Worm (Caenorhabditis elegans): ENCODE measurements around the gene gbh-2.

DNA sequence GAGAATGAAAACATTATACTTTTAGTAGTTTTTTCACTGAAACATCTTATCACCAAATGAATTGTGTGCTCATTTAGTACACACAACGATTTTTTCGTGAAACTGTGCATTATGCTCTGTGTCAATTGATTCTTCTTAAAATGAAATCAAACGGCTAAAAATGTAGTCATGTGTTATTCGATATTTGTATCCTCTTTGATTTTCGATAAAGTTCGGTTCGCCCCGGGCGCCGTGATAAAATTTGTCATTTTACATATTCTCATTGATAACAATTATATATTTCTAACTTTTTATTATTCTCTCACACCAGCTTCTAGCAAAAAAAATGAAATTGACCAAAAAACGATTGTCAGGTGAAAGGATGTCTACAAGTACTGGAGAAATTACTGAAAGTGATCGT lies 29.1 kb downstream of the gbh-2 start, which contains the start of gene ctg-2:
- TF ChIP-seq T22C8.4 (GFP tag; IDR thresholded peaks at IDR 0.05) (no peak), ztf-29 (GFP tag; IDR thresholded peaks at IDR 0.05) (no peak), flt-1 (GFP tag; IDR thresholded peaks at IDR 0.05) (no peak)

All from whole organism, midembryonic.